Worm (Caenorhabditis elegans) whole organism, late embryonic: Measurements from ENCODE around the gene nhr-9.

ENCODE experiments used
- K09A11.1 ChIP-seq: sonication (generic microtip); optimal IDR thresholded peaks from 2 replicates; lab custom pipeline; 2017; ENCODE audit warnings: antibody characterized with exemption, mild to moderate bottlenecking, missing genetic modification characterization, missing compliant biosample characterization; ENCODE audit not compliant: insufficient read depth
- T23F11.4 ChIP-seq: fragments of 200-800 bp; sonication (Bioruptor generic); optimal IDR thresholded peaks from 2 replicates; lab custom pipeline; 2018; ENCODE audit warnings: mild to moderate bottlenecking, missing genetic modification characterization, missing compliant biosample characterization
- Y22D7AL.16 ChIP-seq: sonication (generic microtip); optimal IDR thresholded peaks from 2 replicates; lab custom pipeline; 2016; ENCODE audit warnings: missing genetic modification characterization, missing compliant biosample characterization
- ahr-1 ChIP-seq: sonication (generic microtip); optimal IDR thresholded peaks from 2 replicates; lab custom pipeline; 2016; ENCODE audit warnings: missing genetic modification characterization, missing compliant biosample characterization
- ceh-19 ChIP-seq: fragments of 200-800 bp; sonication (Bioruptor generic); optimal IDR thresholded peaks from 2 replicates; lab custom pipeline; 2018; ENCODE audit warnings: mild to moderate bottlenecking, missing genetic modification characterization, missing compliant biosample characterization
- ceh-2 ChIP-seq: sonication (generic microtip); optimal IDR thresholded peaks from 2 replicates; lab custom pipeline; 2016; ENCODE audit warnings: missing genotype, missing genetic modification characterization, missing compliant biosample characterization
- ceh-22 ChIP-seq: sonication (generic microtip); optimal IDR thresholded peaks from 2 replicates; lab custom pipeline; 2017; ENCODE audit warnings: missing biosample characterization, missing genetic modification characterization
- ceh-30 ChIP-seq: fragments of 150-350 bp; optimal IDR thresholded peaks from 2 replicates; lab custom pipeline; 2014; ENCODE audit warnings: missing biosample characterization, missing genetic modification characterization
- ceh-31 ChIP-seq: sonication (generic microtip); optimal IDR thresholded peaks from 2 replicates; lab custom pipeline; 2016; ENCODE audit warnings: missing genetic modification characterization, missing compliant biosample characterization
- ceh-34 ChIP-seq: sonication (generic microtip); optimal IDR thresholded peaks from 2 replicates; lab custom pipeline; 2016; ENCODE audit warnings: mild to moderate bottlenecking, missing genetic modification characterization, missing compliant biosample characterization
- ceh-45 ChIP-seq: fragments of 200-800 bp; sonication (Bioruptor generic); IDR thresholded peaks from 2 replicates; pipeline ENCODE4 v1.3.6; 2022; ENCODE audit warnings: missing genetic modification reagents, missing genetic modification characterization, missing compliant biosample characterization
- ceh-6 ChIP-seq: fragments of 200-800 bp; sonication (Bioruptor generic); optimal IDR thresholded peaks from 2 replicates; lab custom pipeline; 2018; ENCODE audit warnings: mild to moderate bottlenecking, missing genetic modification characterization, missing compliant biosample characterization
- ceh-9 ChIP-seq: sonication (generic microtip); optimal IDR thresholded peaks from 2 replicates; lab custom pipeline; 2016; ENCODE audit warnings: mild to moderate bottlenecking, missing genetic modification characterization, inconsistent platforms, missing compliant biosample characterization
- dmd-4 ChIP-seq: sonication (generic microtip); optimal IDR thresholded peaks from 2 replicates; lab custom pipeline; 2016; ENCODE audit warnings: borderline replicate concordance, missing genetic modification characterization, missing compliant biosample characterization
- elt-2 ChIP-seq: sonication (generic microtip); optimal IDR thresholded peaks from 2 replicates; lab custom pipeline; 2016; ENCODE audit warnings: missing genetic modification reagents, missing genetic modification characterization, missing compliant biosample characterization
- fax-1 ChIP-seq: sonication (generic microtip); optimal IDR thresholded peaks from 2 replicates; lab custom pipeline; 2016; ENCODE audit warnings: missing genotype, missing genetic modification characterization, missing compliant biosample characterization
- fkh-6 ChIP-seq: sonication (generic microtip); optimal IDR thresholded peaks from 2 replicates; lab custom pipeline; 2016; ENCODE audit warnings: missing genetic modification characterization, missing compliant biosample characterization
- hlh-30 ChIP-seq: sonication (generic microtip); optimal IDR thresholded peaks from 2 replicates; lab custom pipeline; 2017; ENCODE audit warnings: antibody characterized with exemption, missing genetic modification characterization, missing compliant biosample characterization; ENCODE audit not compliant: insufficient read depth
- lin-11 ChIP-seq: fragments of 200-800 bp; sonication (Bioruptor generic); optimal IDR thresholded peaks from 2 replicates; lab custom pipeline; 2018; ENCODE audit warnings: mild to moderate bottlenecking, missing genetic modification characterization, missing compliant biosample characterization
- mec-3 ChIP-seq: sonication (generic microtip); optimal IDR thresholded peaks from 2 replicates; lab custom pipeline; 2016; ENCODE audit warnings: borderline replicate concordance, missing genetic modification characterization, missing compliant biosample characterization
- npax-4 ChIP-seq: sonication (generic microtip); optimal IDR thresholded peaks from 2 replicates; lab custom pipeline; 2016; ENCODE audit warnings: missing genetic modification characterization, missing compliant biosample characterization
- pha-2 ChIP-seq: sonication (generic microtip); optimal IDR thresholded peaks from 2 replicates; lab custom pipeline; 2017; ENCODE audit warnings: mild to moderate bottlenecking, missing genetic modification characterization, missing compliant biosample characterization
- pha-4 ChIP-seq: fragments of 150-350 bp; optimal IDR thresholded peaks from 2 replicates; lab custom pipeline; 2018; ENCODE audit warnings: missing biosample characterization, missing genetic modification reagents, missing genetic modification characterization
- pqm-1 ChIP-seq: sonication (generic microtip); optimal IDR thresholded peaks from 2 replicates; lab custom pipeline; 2016; ENCODE audit warnings: missing genetic modification characterization, missing compliant biosample characterization
- pros-1 ChIP-seq: fragments of 150-350 bp; optimal IDR thresholded peaks from 2 replicates; lab custom pipeline; 2014; ENCODE audit warnings: missing biosample characterization, missing genetic modification reagents, missing genetic modification characterization
- ref-2 ChIP-seq: sonication (generic microtip); optimal IDR thresholded peaks from 2 replicates; lab custom pipeline; 2016; ENCODE audit warnings: missing genetic modification characterization, missing compliant biosample characterization
- sdc-2 ChIP-seq: sonication (generic microtip); optimal IDR thresholded peaks from 2 replicates; lab custom pipeline; 2016; ENCODE audit warnings: missing genotype, missing genetic modification characterization, missing compliant biosample characterization
- syd-9 ChIP-seq: sonication (generic microtip); optimal IDR thresholded peaks from 2 replicates; lab custom pipeline; 2016; ENCODE audit warnings: mild to moderate bottlenecking, missing genetic modification characterization, moderate library complexity, missing compliant biosample characterization
- tbx-2 ChIP-seq: sonication (generic microtip); optimal IDR thresholded peaks from 2 replicates; lab custom pipeline; 2016; ENCODE audit warnings: missing genetic modification characterization, missing compliant biosample characterization
- tbx-7 ChIP-seq: sonication (generic microtip); optimal IDR thresholded peaks from 2 replicates; lab custom pipeline; 2016; ENCODE audit warnings: missing genotype, missing genetic modification characterization, missing compliant biosample characterization
- unc-42 ChIP-seq: sonication (generic microtip); optimal IDR thresholded peaks from 2 replicates; lab custom pipeline; 2016; ENCODE audit warnings: missing genotype, missing genetic modification characterization, missing compliant biosample characterization
- unc-55 ChIP-seq: sonication (generic microtip); optimal IDR thresholded peaks from 2 replicates; lab custom pipeline; 2017; ENCODE audit warnings: missing biosample characterization, missing genetic modification reagents, missing genetic modification characterization
- zip-5 ChIP-seq: sonication (generic microtip); optimal IDR thresholded peaks from 2 replicates; lab custom pipeline; 2016; ENCODE audit warnings: missing genetic modification characterization, missing compliant biosample characterization
- ztf-16 ChIP-seq: sonication (generic microtip); optimal IDR thresholded peaks from 2 replicates; lab custom pipeline; 2017; ENCODE audit warnings: missing genetic modification characterization, missing compliant biosample characterization

nhr-9 gene

DNA sequence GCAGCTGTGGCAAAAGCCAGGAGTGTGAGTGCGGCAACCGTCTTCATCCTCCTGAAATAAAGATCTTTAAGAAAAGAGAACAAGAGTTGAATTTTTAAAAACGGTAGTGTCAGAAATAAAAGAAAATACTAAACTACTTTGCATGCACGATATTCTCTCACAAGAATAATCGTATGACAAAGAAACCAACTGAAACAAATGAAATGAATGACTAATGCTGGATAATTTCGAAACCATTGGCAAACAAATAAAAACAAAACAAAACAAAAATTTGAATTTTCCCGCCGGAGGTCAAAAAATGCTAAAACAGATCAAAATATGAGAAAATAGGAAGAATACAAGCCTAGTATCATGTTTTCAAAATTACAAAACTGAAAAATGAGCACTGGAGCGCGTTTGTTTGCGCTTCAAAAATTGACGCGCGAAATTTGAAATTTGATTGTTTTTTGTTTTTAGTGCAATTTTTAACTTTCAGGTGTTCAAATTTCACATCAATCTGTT, 8.7 kb downstream of the nhr-9 start, which contains the start of gene cpg-2:
Gene cpg-2, minus strand, starts transcription at position 51 of the 501 bp plus-strand sequence.
- TF ChIP-seq hlh-30: no peak
- TF ChIP-seq zip-5: no peak
- TF ChIP-seq dmd-4: no peak
- TF ChIP-seq ceh-22 (tag; lab: Kevin White, UChicago): no peak
- TF ChIP-seq, all 69 proteins: peak for 0

- TF ChIP-seq pha-2: no peak
- no peak for TF ChIP-seq K09A11.1 (tag; lab: Kevin White, UChicago)
- no peak for TF ChIP-seq npax-4 (tag; lab: Kevin White, UChicago)
- no peak for TF ChIP-seq ceh-31 (tag; lab: Kevin White, UChicago)
- no peak for TF ChIP-seq mec-3 (tag; lab: Kevin White, UChicago)
- no peak for TF ChIP-seq Y22D7AL.16
- no peak for TF ChIP-seq ahr-1 (tag; lab: Kevin White, UChicago)
- TF ChIP-seq lin-11 (tag; lab: Kevin White, UChicago): no peak
- no peak for TF ChIP-seq sdc-2 (tag; lab: Kevin White, UChicago)
- no peak for TF ChIP-seq pros-1
- TF ChIP-seq, all 69 proteins: peak for 0
These were observed 11.6 kb downstream of the nhr-9 start for ce11 chrIII:7106854-7107253.

ce11 chrIII:7107965-7108364, 12.7 kb downstream of the nhr-9 start, which contains the start of gene odd-1:
Gene odd-1 (plus strand): TSS chrIII:7108313.
- TF ChIP-seq syd-9 (tag; lab: Kevin White, UChicago) (no peak), ztf-16 (tag; lab: Kevin White, UChicago) (no peak), ceh-45 (GFP tag; lab: Robert Waterston, UW) (no peak), ceh-19 (no peak), elt-2 (peak; percentile 85), tbx-2 (tag; lab: Kevin White, UChicago) (no peak), ahr-1 (tag; lab: Kevin White, UChicago) (no peak), unc-55 (GFP tag; lab: Kevin White, UChicago) (no peak)

- TF ChIP-seq pqm-1 (tag; lab: Kevin White, UChicago) (no peak), ceh-9 (no peak), pros-1 (no peak), ceh-34 (tag; lab: Kevin White, UChicago) (no peak), unc-42 (tag; lab: Kevin White, UChicago) (no peak), fkh-6 (no peak)
These were observed 16.5 kb downstream of the nhr-9 start, which contains the start of gene B0280.7 for ce11 chrIII:7111793-7112192. Gene B0280.7 (minus strand): TSS chrIII:7111893.

ce11 chrIII:7112285-7112684, 17.0 kb downstream of the nhr-9 start:
- TF ChIP-seq K09A11.1 (tag; lab: Kevin White, UChicago) (no peak), ceh-2 (tag; lab: Kevin White, UChicago) (no peak), ceh-34 (tag; lab: Kevin White, UChicago) (no peak), pha-4 (no peak), hlh-30 (no peak), ceh-30 (tag; lab: Kevin White, UChicago) (no peak), pqm-1 (tag; lab: Kevin White, UChicago) (no peak), unc-55 (GFP tag; lab: Kevin White, UChicago) (no peak), ceh-6 (GFP tag; lab: Kevin White, UChicago) (no peak), ref-2 (tag; lab: Kevin White, UChicago) (no peak), fkh-6 (no peak), lin-11 (tag; lab: Kevin White, UChicago) (no peak), tbx-7 (no peak), T23F11.4 (GFP tag; lab: Kevin White, UChicago) (no peak), pha-2 (no peak), elt-2 (no peak), syd-9 (tag; lab: Kevin White, UChicago) (no peak), ceh-9 (no peak), fax-1 (tag; lab: Kevin White, UChicago) (no peak)
